Worm (Caenorhabditis elegans) whole organism, L1 larva: ENCODE measurements around the gene ric-8.
A peak's percentile ranks its signal among the peaks of the same experiment; 100 is the strongest.

Source experiments
- egl-27 ChIP-seq, 2 experiments: fragments of 150-350 bp in 1 of 2; sonication (generic microtip); optimal IDR thresholded peaks; 3 replicates each; lab custom pipeline; 2017 to 2018; ENCODE audit warnings: missing biosample characterization in 2 of 2, missing genetic modification characterization in 2 of 2, missing genetic modification reagents in 2 of 2
- elt-3 ChIP-seq, 6 experiments: fragments of 150-350 bp in 1 of 6; sonication (generic microtip); optimal IDR thresholded peaks; 2 replicates each; lab custom pipeline; 2017 to 2018; ENCODE audit warnings: missing biosample characterization in 6 of 6, missing genetic modification characterization in 6 of 6, inconsistent platforms in 1 of 6
- mdl-1 ChIP-seq, 2 experiments: fragments of 150-350 bp; optimal IDR thresholded peaks; 2 replicates each; lab custom pipeline; 2014 to 2017; ENCODE audit warnings: missing biosample characterization in 2 of 2, missing genetic modification characterization in 2 of 2, inconsistent platforms in 1 of 2
- nhr-28 ChIP-seq: fragments of 150-350 bp; optimal IDR thresholded peaks from 2 replicates; lab custom pipeline; 2014; ENCODE audit warnings: missing biosample characterization, missing genetic modification characterization
- pqm-1 ChIP-seq: sonication (generic microtip); optimal IDR thresholded peaks from 3 replicates; lab custom pipeline; 2017; ENCODE audit warnings: missing biosample characterization, missing genetic modification characterization
- skn-1 ChIP-seq: fragments of 150-350 bp; optimal IDR thresholded peaks from 2 replicates; lab custom pipeline; 2014; ENCODE audit warnings: missing biosample characterization, missing genetic modification characterization
- ztf-11 ChIP-seq, 2 experiments: sonication (generic microtip); optimal IDR thresholded peaks; 2 replicates each; lab custom pipeline; 2016 to 2017; ENCODE audit warnings: missing genetic modification characterization in 2 of 2, missing biosample characterization in 1 of 2, missing compliant biosample characterization in 1 of 2

DNA sequence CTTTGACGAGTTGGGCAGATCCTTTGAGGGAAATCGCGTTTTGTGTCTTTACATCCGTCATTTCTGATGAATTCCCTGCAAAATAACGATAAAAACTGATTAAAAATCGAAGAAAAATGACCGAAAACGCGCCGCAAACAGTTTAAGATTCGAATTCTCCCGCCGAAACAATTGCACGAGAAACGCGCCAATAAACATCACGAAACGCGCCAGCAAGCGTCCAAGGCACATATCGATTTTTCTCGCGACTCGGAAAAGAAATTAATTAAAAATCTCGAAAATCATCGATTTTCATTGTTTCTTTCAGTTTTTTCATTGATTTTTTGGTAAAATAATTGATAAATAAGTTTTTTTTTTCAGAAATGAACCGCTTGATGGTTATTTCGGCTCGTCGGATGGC lies 1.8 kb upstream of the ric-8 start, which contains the start of the genes mdf-2 and nduv-3:
- peak in 1 of 2 experiments; percentile 67 for TF ChIP-seq ztf-11 (tag; optimal IDR thresholded peaks at IDR 0.05; lab: Kevin White, UChicago)
- TF ChIP-seq pqm-1 = no peak
- TF ChIP-seq skn-1 (tag; lab: Kevin White, UChicago) = peak; percentile 66
- TF ChIP-seq egl-27 (tag; optimal IDR thresholded peaks at IDR 0.05; lab: Kevin White, UChicago) = no peak
- TF ChIP-seq elt-3 (tag; optimal IDR thresholded peaks at IDR 0.05; lab: Kevin White, UChicago) = peak in 2 of 6 experiments; percentile 55 to 61
- no peak for TF ChIP-seq nhr-28 (tag; lab: Kevin White, UChicago)
- TF ChIP-seq mdl-1 (tag; optimal IDR thresholded peaks at IDR 0.05; lab: Kevin White, UChicago) = peak in 1 of 2 experiments; percentile 69
